1 fruit fly cellular context compared by ENCODE assay signal in the genomic region with DNA sequence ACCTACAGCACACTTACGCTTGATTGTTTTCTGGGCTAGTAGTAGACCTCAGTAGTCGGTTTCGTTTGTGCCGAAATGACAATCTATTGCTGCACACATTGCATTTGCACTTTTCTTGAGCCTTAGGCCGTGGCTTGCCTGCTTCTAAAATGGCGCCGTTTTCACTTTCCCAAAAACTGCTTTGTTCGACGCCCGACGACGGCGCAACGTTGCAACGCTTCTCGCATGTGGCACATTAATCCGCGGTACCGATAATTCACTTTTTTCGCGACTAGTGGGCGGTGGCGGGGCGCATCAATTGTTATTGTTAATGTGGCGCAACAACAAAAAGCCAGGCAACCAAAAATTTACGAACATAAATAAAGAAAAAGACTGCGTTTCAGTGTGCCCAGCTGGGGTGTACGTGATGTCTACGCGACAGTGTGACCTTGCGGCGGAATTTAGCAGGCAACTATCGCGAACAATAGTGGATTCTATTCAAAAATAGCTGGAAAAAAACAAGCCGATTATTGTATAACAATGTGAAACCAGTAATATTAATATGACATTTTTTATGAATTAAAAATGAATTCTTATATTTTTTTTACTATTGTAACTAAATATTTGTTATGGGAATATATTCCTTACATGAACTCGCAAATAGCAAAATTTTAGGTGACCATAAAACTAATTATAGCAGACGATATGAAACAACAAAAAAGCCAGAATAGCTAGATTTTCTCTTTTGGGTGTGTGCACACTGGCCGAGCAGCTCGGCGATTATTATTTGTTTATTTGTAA.
TF ChIP-seq lines count a peak whose summit lies in the region.

Gene ash1 (minus strand): TSS at position 387 of the 780 bp plus-strand sequence.
Gene Taf6 (plus strand): TSS at position 720 of the 780 bp plus-strand sequence.

TF ChIP-seq in whole organism, embryonic, 481 proteins besides CTCF, POLR2A, EP300 and RAD21 (continued from another document):
- no peak for TF ChIP-seq zfh2 (GFP tag; optimal IDR thresholded peaks at IDR 0.05; lab: Kevin White, UChicago)
- no peak for TF ChIP-seq CG2678 (tag; optimal IDR thresholded peaks at IDR 0.05; lab: Kevin White, UChicago)
- no peak for TF ChIP-seq CG31388 (GFP tag; optimal IDR thresholded peaks at IDR 0.05; lab: Kevin White, UChicago)
- TF ChIP-seq lab (GFP tag; optimal IDR thresholded peaks at IDR 0.05; lab: Kevin White, UChicago) = no peak
- no peak for TF ChIP-seq onecut (GFP tag; IDR thresholded peaks at IDR 0.05; lab: Robert Waterston, UW)
- no peak for TF ChIP-seq Oaz (GFP tag; IDR thresholded peaks at IDR 0.05; lab: Robert Waterston, UW)
- no peak for TF ChIP-seq CG7786 (GFP tag; optimal IDR thresholded peaks at IDR 0.05; lab: Kevin White, UChicago)
- no peak for TF ChIP-seq chif (GFP tag; optimal IDR thresholded peaks at IDR 0.05; lab: Kevin White, UChicago)
- TF ChIP-seq dpn (GFP tag; optimal IDR thresholded peaks at IDR 0.05; lab: Kevin White, UChicago) = peak in 1 of 2 experiments; percentile 26
- TF ChIP-seq grau (tag; optimal IDR thresholded peaks at IDR 0.05; lab: Kevin White, UChicago) = no peak
- peak; percentile 75 for TF ChIP-seq stwl (tag; optimal IDR thresholded peaks at IDR 0.05; lab: Kevin White, UChicago)
- TF ChIP-seq Poxn (GFP tag; IDR thresholded peaks at IDR 0.05; lab: Robert Waterston, UW) = no peak
- TF ChIP-seq dysf (GFP tag; IDR thresholded peaks at IDR 0.05; lab: Robert Waterston, UW) = no peak
- no peak for TF ChIP-seq CG14965 (GFP tag; optimal IDR thresholded peaks at IDR 0.05; lab: Kevin White, UChicago; ENCODE audit: borderline replicate concordance)
- no peak for TF ChIP-seq CG1233 (GFP tag; optimal IDR thresholded peaks at IDR 0.05; lab: Kevin White, UChicago)
- no peak for TF ChIP-seq kay (GFP tag; optimal IDR thresholded peaks at IDR 0.05; lab: Kevin White, UChicago)
- no peak; the same call in 1 of the 2 replicates for TF ChIP-seq tna (GFP tag; IDR thresholded peaks at IDR 0.05; lab: Robert Waterston, UW; ENCODE audit: partially characterized antibody)
- no peak for TF ChIP-seq Nf-YC (tag; optimal IDR thresholded peaks at IDR 0.05; lab: Kevin White, UChicago)
- no peak for TF ChIP-seq CG8388 (GFP tag; optimal IDR thresholded peaks at IDR 0.05; lab: Kevin White, UChicago)
- TF ChIP-seq bigmax (GFP tag; optimal IDR thresholded peaks at IDR 0.05; lab: Kevin White, UChicago) = no peak
- no peak for TF ChIP-seq CG8281 (tag; optimal IDR thresholded peaks at IDR 0.05; lab: Kevin White, UChicago)
- TF ChIP-seq stc (GFP tag; IDR thresholded peaks at IDR 0.05; lab: Robert Waterston, UW) = no peak
- no peak for TF ChIP-seq Optix (GFP tag; IDR thresholded peaks at IDR 0.05; lab: Robert Waterston, UW)
- no peak for TF ChIP-seq CHES-1-like (GFP tag; optimal IDR thresholded peaks at IDR 0.05; lab: Kevin White, UChicago)
- no peak for TF ChIP-seq HLHmδ (GFP tag; optimal IDR thresholded peaks at IDR 0.05; lab: Kevin White, UChicago)
- TF ChIP-seq Sox100B (GFP tag; optimal IDR thresholded peaks at IDR 0.05; lab: Kevin White, UChicago) = no peak
- no peak for TF ChIP-seq CG12219 (GFP tag; optimal IDR thresholded peaks at IDR 0.05; lab: Kevin White, UChicago)
- no peak for TF ChIP-seq slbo (GFP tag; IDR thresholded peaks at IDR 0.05; lab: Robert Waterston, UW)
- no peak for TF ChIP-seq ac (GFP tag; optimal IDR thresholded peaks at IDR 0.05; lab: Kevin White, UChicago)
- no peak for TF ChIP-seq CG18262 (tag; optimal IDR thresholded peaks at IDR 0.05; lab: Kevin White, UChicago)
- TF ChIP-seq Nf-YB (GFP tag; optimal IDR thresholded peaks at IDR 0.05; lab: Kevin White, UChicago) = no peak
- peak; percentile 59 for TF ChIP-seq Ets65A (GFP tag; lab: Kevin White, UChicago)
- TF ChIP-seq Lhr (GFP tag; optimal IDR thresholded peaks at IDR 0.05; lab: Kevin White, UChicago) = peak; percentile 33
- TF ChIP-seq CG31365 (tag; optimal IDR thresholded peaks at IDR 0.05; lab: Kevin White, UChicago) = no peak
- no peak for TF ChIP-seq Myb (GFP tag; optimal IDR thresholded peaks at IDR 0.05; lab: Kevin White, UChicago)
- TF ChIP-seq wek (GFP tag; optimal IDR thresholded peaks at IDR 0.05; lab: Kevin White, UChicago) = no peak
- peak; percentile 72 for TF ChIP-seq amos (GFP tag; IDR thresholded peaks at IDR 0.05; lab: Robert Waterston, UW; ENCODE audit: partially characterized antibody)
- no peak for TF ChIP-seq p53 (GFP tag; optimal IDR thresholded peaks at IDR 0.05; lab: Kevin White, UChicago)
- TF ChIP-seq Mad (GFP tag; optimal IDR thresholded peaks at IDR 0.05; lab: Kevin White, UChicago) = no peak
- no peak for TF ChIP-seq Atf6 (GFP tag; IDR thresholded peaks at IDR 0.05; lab: Robert Waterston, UW)
- TF ChIP-seq CG15601 (tag; optimal IDR thresholded peaks at IDR 0.05; lab: Kevin White, UChicago) = peak; percentile 59
- TF ChIP-seq croc (GFP tag; conservative IDR thresholded peaks at IDR 0.05; lab: Robert Waterston, UW) = no peak
- TF ChIP-seq mld (GFP tag; IDR thresholded peaks at IDR 0.05; lab: Robert Waterston, UW; ENCODE audit: partially characterized antibody) = no peak
- peak; percentile 50; the same call in 1 of the 3 replicates for TF ChIP-seq CG14860 (GFP tag; IDR thresholded peaks at IDR 0.05; lab: Robert Waterston, UW; ENCODE audit: partially characterized antibody)
- no peak for TF ChIP-seq CG2129 (GFP tag; IDR thresholded peaks at IDR 0.05; lab: Robert Waterston, UW; ENCODE audit: partially characterized antibody)
- TF ChIP-seq Xbp1 (GFP tag; optimal IDR thresholded peaks at IDR 0.05; lab: Kevin White, UChicago) = no peak
- no peak for TF ChIP-seq D (optimal IDR thresholded peaks at IDR 0.05; lab: Kevin White, UChicago)
- no peak for TF ChIP-seq D (GFP tag; optimal IDR thresholded peaks at IDR 0.05; lab: Kevin White, UChicago)
- no peak for TF ChIP-seq CG3163 (GFP tag; optimal IDR thresholded peaks at IDR 0.05; lab: Kevin White, UChicago)
- TF ChIP-seq ERR (GFP tag; optimal IDR thresholded peaks at IDR 0.05; lab: Kevin White, UChicago) = no peak
- TF ChIP-seq CG6765 (GFP tag; optimal IDR thresholded peaks at IDR 0.05; lab: Kevin White, UChicago) = no peak
- TF ChIP-seq MTF-1 (GFP tag; optimal IDR thresholded peaks at IDR 0.05; lab: Kevin White, UChicago; ENCODE audit: borderline replicate concordance) = no peak
- peak; percentile 5 for TF ChIP-seq CG9727 (GFP tag; optimal IDR thresholded peaks at IDR 0.05; lab: Kevin White, UChicago)
- no peak for TF ChIP-seq Hr51 (GFP tag; optimal IDR thresholded peaks at IDR 0.05; lab: Kevin White, UChicago)
- no peak for TF ChIP-seq zf30C (GFP tag; optimal IDR thresholded peaks at IDR 0.05; lab: Kevin White, UChicago)
- TF ChIP-seq BtbVII (GFP tag; optimal IDR thresholded peaks at IDR 0.05; lab: Kevin White, UChicago) = no peak
- TF ChIP-seq CG16863 (GFP tag; optimal IDR thresholded peaks at IDR 0.05; lab: Kevin White, UChicago) = no peak
- no peak for TF ChIP-seq az2 (GFP tag; optimal IDR thresholded peaks at IDR 0.05; lab: Kevin White, UChicago)
- TF ChIP-seq hkb (optimal IDR thresholded peaks at IDR 0.05; lab: Kevin White, UChicago) = peak; percentile 13
- no peak for TF ChIP-seq hkb (GFP tag; IDR thresholded peaks at IDR 0.05; lab: Robert Waterston, UW)
- TF ChIP-seq E2f2 (GFP tag; IDR thresholded peaks at IDR 0.05; lab: Robert Waterston, UW) = peak; percentile 12; the same call in 1 of the 2 replicates
- TF ChIP-seq Dek (tag; optimal IDR thresholded peaks at IDR 0.05; lab: Kevin White, UChicago) = no peak
- TF ChIP-seq CG9797 (GFP tag; optimal IDR thresholded peaks at IDR 0.05; lab: Kevin White, UChicago) = peak; percentile 91
- no peak for TF ChIP-seq tio (GFP tag; optimal IDR thresholded peaks at IDR 0.05; lab: Kevin White, UChicago)
- TF ChIP-seq dmrt99B (tag; optimal IDR thresholded peaks at IDR 0.05; lab: Kevin White, UChicago) = no peak
- TF ChIP-seq HLH4C (GFP tag; IDR thresholded peaks at IDR 0.05; lab: Robert Waterston, UW; ENCODE audit: partially characterized antibody) = peak; percentile 56
- TF ChIP-seq CG33213 (GFP tag; optimal IDR thresholded peaks at IDR 0.05; lab: Kevin White, UChicago) = no peak
- peak; percentile 64 for TF ChIP-seq CG30020 (tag; optimal IDR thresholded peaks at IDR 0.05; lab: Kevin White, UChicago)
- TF ChIP-seq CG13894 (tag; optimal IDR thresholded peaks at IDR 0.05; lab: Kevin White, UChicago) = no peak
- no peak for TF ChIP-seq CG12942 (GFP tag; optimal IDR thresholded peaks at IDR 0.05; lab: Kevin White, UChicago)
- TF ChIP-seq CG13287 (GFP tag; IDR thresholded peaks at IDR 0.05; lab: Robert Waterston, UW; ENCODE audit: partially characterized antibody) = peak; percentile 73
- TF ChIP-seq YL-1 (GFP tag; optimal IDR thresholded peaks at IDR 0.05; lab: Kevin White, UChicago) = peak; percentile 84
- no peak for TF ChIP-seq Sox102F (GFP tag; optimal IDR thresholded peaks at IDR 0.05; lab: Kevin White, UChicago)
- TF ChIP-seq ase (GFP tag; IDR thresholded peaks at IDR 0.05; lab: Robert Waterston, UW) = no peak
- no peak for TF ChIP-seq odd (GFP tag; optimal IDR thresholded peaks at IDR 0.05; lab: Kevin White, UChicago)
- TF ChIP-seq yki (optimal IDR thresholded peaks at IDR 0.05; lab: Kevin White, UChicago) = no peak
- TF ChIP-seq CG17912 (GFP tag; optimal IDR thresholded peaks at IDR 0.05; lab: Kevin White, UChicago) = no peak
- no peak for TF ChIP-seq CG9215 (GFP tag; IDR thresholded peaks at IDR 0.05; lab: Robert Waterston, UW)
- TF ChIP-seq Opbp (GFP tag; IDR thresholded peaks at IDR 0.05; lab: Robert Waterston, UW; ENCODE audit: partially characterized antibody) = no peak
- no peak for TF ChIP-seq Mes4 (GFP tag; optimal IDR thresholded peaks at IDR 0.05; lab: Kevin White, UChicago)
- TF ChIP-seq so (GFP tag; IDR thresholded peaks at IDR 0.05; lab: Robert Waterston, UW) = no peak
- no peak for TF ChIP-seq CG10654 (GFP tag; optimal IDR thresholded peaks at IDR 0.05; lab: Kevin White, UChicago)
- no peak for TF ChIP-seq CG10543 (GFP tag; optimal IDR thresholded peaks at IDR 0.05; lab: Kevin White, UChicago)
- TF ChIP-seq Neu2 (GFP tag; optimal IDR thresholded peaks at IDR 0.05; lab: Kevin White, UChicago; ENCODE audit: borderline replicate concordance) = no peak
- no peak for TF ChIP-seq CG13123 (GFP tag; optimal IDR thresholded peaks at IDR 0.05; lab: Kevin White, UChicago)
- TF ChIP-seq ewg (GFP tag; optimal IDR thresholded peaks at IDR 0.05; lab: Kevin White, UChicago) = no peak
- no peak for TF ChIP-seq CG3726 (GFP tag; IDR thresholded peaks at IDR 0.05; lab: Robert Waterston, UW)
- TF ChIP-seq CG4360 (GFP tag; IDR thresholded peaks at IDR 0.05; lab: Robert Waterston, UW) = no peak
- TF ChIP-seq ham (GFP tag; IDR thresholded peaks at IDR 0.05; lab: Robert Waterston, UW) = no peak
- TF ChIP-seq CG1792 (GFP tag; optimal IDR thresholded peaks at IDR 0.05; lab: Kevin White, UChicago) = no peak
